Fruit fly (Drosophila melanogaster) whole organism, pupa: Measurements from ENCODE around the gene crq.

Source experiments
- CG10348 ChIP-seq: fragments of 200-800 bp; sonication (Bioruptor generic); IDR thresholded peaks from 2 replicates; pipeline ENCODE4 v1.3.6; 2022; ENCODE audit warnings: missing biosample characterization, missing genetic modification characterization
- CG12605 ChIP-seq: fragments of 200-800 bp; sonication (Bioruptor generic); IDR thresholded peaks from 2 replicates; pipeline ENCODE4 v1.3.6; 2022; ENCODE audit warnings: missing biosample characterization, missing genetic modification characterization
- CG13204 ChIP-seq: fragments of 200-800 bp; sonication (Bioruptor generic); optimal IDR thresholded peaks from 2 replicates; lab custom pipeline; 2018; ENCODE audit warnings: missing biosample characterization, mild to moderate bottlenecking, missing genetic modification characterization, moderate library complexity
- CG14655 ChIP-seq: fragments of 200-800 bp; sonication (Bioruptor generic); optimal IDR thresholded peaks from 3 replicates; lab custom pipeline; 2017; ENCODE audit warnings: mild to moderate bottlenecking, missing biosample characterization, missing genetic modification reagents, missing genetic modification characterization
- CG15710 ChIP-seq: fragments of 200-800 bp; sonication (Bioruptor generic); optimal IDR thresholded peaks from 2 replicates; lab custom pipeline; 2018; ENCODE audit warnings: missing biosample characterization, mild to moderate bottlenecking, missing genetic modification characterization, moderate library complexity
- CG17806 ChIP-seq: fragments of 200-800 bp; sonication (Bioruptor generic); optimal IDR thresholded peaks from 2 replicates; lab custom pipeline; 2018; ENCODE audit warnings: missing biosample characterization, mild to moderate bottlenecking, missing genetic modification characterization, moderate library complexity
- CG32121 ChIP-seq: fragments of 200-800 bp; sonication (Bioruptor generic); IDR thresholded peaks from 2 replicates; pipeline ENCODE4 v1.3.6; 2022; ENCODE audit warnings: missing biosample characterization, missing genetic modification characterization
- CG34367 ChIP-seq: fragments of 200-800 bp; sonication (Bioruptor generic); optimal IDR thresholded peaks from 2 replicates; lab custom pipeline; 2018; ENCODE audit warnings: missing biosample characterization, mild to moderate bottlenecking, missing genetic modification characterization
- CG4496 ChIP-seq: fragments of 200-800 bp; sonication (Bioruptor generic); IDR thresholded peaks from 3 replicates; pipeline ENCODE4 v1.3.6; 2022; ENCODE audit warnings: missing biosample characterization, missing genetic modification characterization
- CG8159 ChIP-seq: fragments of 200-800 bp; sonication (Bioruptor generic); optimal IDR thresholded peaks from 3 replicates; lab custom pipeline; 2018; ENCODE audit warnings: missing biosample characterization, mild to moderate bottlenecking, missing genetic modification characterization, moderate library complexity
- CG8301 ChIP-seq: fragments of 200-800 bp; sonication (Bioruptor generic); optimal IDR thresholded peaks from 2 replicates; lab custom pipeline; 2018; ENCODE audit warnings: missing biosample characterization, mild to moderate bottlenecking, missing genetic modification characterization
- CG9948 ChIP-seq: fragments of 200-800 bp; sonication (Bioruptor generic); optimal IDR thresholded peaks from 2 replicates; lab custom pipeline; 2018; ENCODE audit warnings: missing biosample characterization, mild to moderate bottlenecking, missing genetic modification characterization, moderate library complexity
- D1 ChIP-seq: fragments of 200-800 bp; sonication (Bioruptor generic); optimal IDR thresholded peaks from 2 replicates; lab custom pipeline; 2018; ENCODE audit warnings: missing biosample characterization, mild to moderate bottlenecking, missing genetic modification characterization, moderate library complexity
- EcR ChIP-seq: fragments of 200-800 bp; sonication (Bioruptor generic); optimal IDR thresholded peaks from 3 replicates; lab custom pipeline; 2019; ENCODE audit warnings: missing biosample characterization, missing genetic modification characterization, mild to moderate bottlenecking, moderate library complexity, missing genetic modification reagents
- Ets98B ChIP-seq: fragments of 200-800 bp; sonication (Bioruptor generic); IDR thresholded peaks from 2 replicates; pipeline ENCODE4 v1.3.6; 2022; ENCODE audit warnings: missing biosample characterization, missing genetic modification characterization
- Pif1A ChIP-seq: fragments of 200-800 bp; sonication (Bioruptor generic); optimal IDR thresholded peaks from 3 replicates; lab custom pipeline; 2016; ENCODE audit warnings: missing biosample characterization, missing genetic modification characterization
- Pif1B ChIP-seq: fragments of 200-800 bp; sonication (Bioruptor generic); optimal IDR thresholded peaks from 3 replicates; lab custom pipeline; 2016; ENCODE audit warnings: missing biosample characterization, missing genetic modification characterization
- Snoo ChIP-seq: fragments of 200-800 bp; sonication (Bioruptor generic); optimal IDR thresholded peaks from 3 replicates; lab custom pipeline; 2017; ENCODE audit warnings: missing biosample characterization, mild to moderate bottlenecking, missing genetic modification characterization, inconsistent platforms
- fd96Ca ChIP-seq: fragments of 200-800 bp; sonication (Bioruptor generic); IDR thresholded peaks from 3 replicates; pipeline ENCODE4 v1.3.6; 2022; ENCODE audit warnings: missing biosample characterization, missing genetic modification characterization
- gl ChIP-seq: fragments of 200-800 bp; sonication (Bioruptor generic); optimal IDR thresholded peaks from 2 replicates; lab custom pipeline; 2018; ENCODE audit warnings: missing biosample characterization, mild to moderate bottlenecking, missing genetic modification characterization
- rn ChIP-seq: fragments of 200-800 bp; sonication (Bioruptor generic); IDR thresholded peaks from 2 replicates; pipeline ENCODE4 v1.3.6; 2022; ENCODE audit warnings: missing biosample characterization, missing genetic modification characterization

crq gene

DNA sequence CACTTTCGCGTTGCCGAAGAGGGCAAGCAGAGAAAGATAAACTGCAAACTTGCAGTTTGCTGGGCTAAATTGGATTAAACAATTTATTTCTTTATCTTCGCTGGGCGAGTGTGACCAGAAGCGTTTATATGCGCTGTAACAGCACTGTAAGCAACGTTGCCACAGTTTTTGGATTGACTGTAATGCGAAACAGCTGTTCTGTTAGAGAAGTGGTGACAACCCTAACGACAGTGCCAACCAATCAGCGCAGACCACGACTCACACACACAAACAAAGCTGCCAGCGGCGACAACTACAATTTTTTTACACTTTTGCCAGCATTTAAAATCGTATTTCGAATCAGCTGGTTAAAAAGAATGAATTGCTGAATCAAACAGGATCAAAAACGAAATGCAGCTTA lies at the start of gene crq, which contains the start of gene shv:
Gene crq (minus strand): TSS at position 153 of the 400 bp plus-strand sequence.
Gene shv (plus strand): TSS at position 237 of the 400 bp plus-strand sequence.
- TF ChIP-seq CG15710 (tag; lab: Kevin White, UChicago) (peak; percentile 10), CG34367 (tag; lab: Kevin White, UChicago) (no peak), CG17806 (tag; lab: Kevin White, UChicago) (no peak), CG12605 (GFP tag; lab: Robert Waterston, UW) (no peak), CG10348 (GFP tag; lab: Robert Waterston, UW) (no peak)

DNA sequence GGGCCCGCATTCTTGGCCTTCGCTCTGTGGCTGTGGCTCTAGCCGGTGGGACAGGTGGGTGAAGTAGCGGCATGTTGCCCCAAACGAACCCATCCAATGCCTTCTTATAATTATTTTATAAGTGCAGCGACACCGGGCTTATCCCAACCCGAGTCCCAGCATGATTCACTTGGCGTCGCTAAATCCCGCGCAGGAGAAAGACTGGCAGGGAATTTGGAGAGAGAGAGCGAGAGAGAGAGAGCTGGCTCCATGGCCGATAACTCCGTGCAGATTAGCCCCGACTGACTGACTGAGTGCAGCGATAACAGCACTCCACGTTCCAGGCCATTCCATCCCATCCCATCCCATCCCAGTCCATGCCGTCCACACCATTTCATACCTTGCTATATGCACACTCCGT lies 48.8 kb upstream of the crq start:
- TF ChIP-seq Pif1A (GFP tag; lab: Kevin White, UChicago) (no peak), EcR (GFP tag; lab: Kevin White, UChicago) (peak; percentile 53)

- TF ChIP-seq CG15710 (tag; lab: Kevin White, UChicago) (no peak), Pif1A (GFP tag; lab: Kevin White, UChicago) (no peak), CG34367 (tag; lab: Kevin White, UChicago) (no peak), EcR (GFP tag; lab: Kevin White, UChicago) (peak; percentile 0), fd96Ca (peak; percentile 60; the same call in 1 of the 3 replicates), CG12605 (GFP tag; lab: Robert Waterston, UW) (no peak), Pif1B (GFP tag; lab: Kevin White, UChicago) (no peak), Snoo (tag; lab: Kevin White, UChicago) (no peak), CG10348 (GFP tag; lab: Robert Waterston, UW) (no peak), CG8301 (tag; lab: Kevin White, UChicago) (no peak), rn (GFP tag; lab: Robert Waterston, UW) (no peak), CG17806 (tag; lab: Kevin White, UChicago) (no peak), Ets98B (GFP tag; lab: Robert Waterston, UW) (no peak), CG14655 (GFP tag; lab: Kevin White, UChicago) (no peak), CG9948 (no peak), CG13204 (peak; percentile 35), gl (no peak), D1 (tag; lab: Kevin White, UChicago) (no peak), CG8159 (tag; lab: Kevin White, UChicago) (no peak), CG4496 (peak; percentile 22; the same call in 1 of the 3 replicates), CG32121 (GFP tag; lab: Robert Waterston, UW) (no peak)
Observed at dm6 chr2L:499939-500338, 47.1 kb upstream of the crq start.

DNA sequence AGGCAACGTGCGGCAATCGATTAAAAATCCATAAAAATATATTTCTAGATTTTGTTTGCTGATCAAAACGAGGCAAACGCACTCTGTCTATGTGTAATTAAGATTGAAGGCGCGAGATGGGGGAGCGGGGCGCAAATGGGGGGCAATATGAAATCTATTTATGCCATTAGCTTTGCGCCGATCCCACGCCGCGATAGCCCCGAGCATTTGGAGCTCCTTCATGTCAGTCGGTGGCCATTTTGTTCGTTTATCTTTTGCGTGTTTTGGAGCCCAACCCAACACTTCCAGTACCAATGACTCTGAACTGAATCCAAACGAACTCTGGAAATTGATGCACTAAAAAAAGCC lies 45.6 kb upstream of the crq start:
- TF ChIP-seq CG4496 (no peak), CG14655 (GFP tag; lab: Kevin White, UChicago) (no peak), rn (GFP tag; lab: Robert Waterston, UW) (no peak), CG34367 (tag; lab: Kevin White, UChicago) (no peak), CG12605 (GFP tag; lab: Robert Waterston, UW) (no peak), fd96Ca (no peak), Snoo (tag; lab: Kevin White, UChicago) (no peak), CG32121 (GFP tag; lab: Robert Waterston, UW) (no peak), CG8301 (tag; lab: Kevin White, UChicago) (no peak)

dm6 chr2L:497657-498473 lies 45.0 kb upstream of the crq start:
- TF ChIP-seq CG4496 (no peak), CG8159 (tag; lab: Kevin White, UChicago) (no peak), EcR (GFP tag; lab: Kevin White, UChicago) (no peak), CG9948 (no peak), CG14655 (GFP tag; lab: Kevin White, UChicago) (no peak), CG34367 (tag; lab: Kevin White, UChicago) (no peak), CG8301 (tag; lab: Kevin White, UChicago) (no peak), gl (no peak), CG32121 (GFP tag; lab: Robert Waterston, UW) (no peak), Pif1B (GFP tag; lab: Kevin White, UChicago) (no peak), CG10348 (GFP tag; lab: Robert Waterston, UW) (no peak)

DNA sequence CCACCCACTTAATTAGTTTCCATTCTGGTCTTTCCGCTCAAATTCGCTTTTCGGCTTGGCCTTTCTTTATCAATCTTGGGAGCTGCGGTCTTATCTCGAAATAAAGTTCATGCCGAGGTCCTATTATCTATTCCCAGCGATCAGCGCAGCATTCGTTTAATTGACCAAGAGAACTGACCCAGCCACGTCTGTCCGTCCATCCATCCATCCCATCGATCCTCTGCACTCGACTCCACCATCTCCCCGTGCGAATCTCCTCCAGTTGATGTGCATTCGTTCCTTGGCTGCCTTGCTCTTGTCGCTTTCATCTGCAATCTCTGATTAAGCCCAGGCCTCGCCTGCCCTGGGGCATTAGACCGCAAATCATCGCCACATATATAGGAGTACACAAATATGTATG lies 44.0 kb upstream of the crq start:
- TF ChIP-seq CG17806 (tag; lab: Kevin White, UChicago), result no peak
- TF ChIP-seq EcR (GFP tag; lab: Kevin White, UChicago), result peak; percentile 4
- no peak for TF ChIP-seq gl
- no peak for TF ChIP-seq Pif1B (GFP tag; lab: Kevin White, UChicago)
- TF ChIP-seq CG15710 (tag; lab: Kevin White, UChicago), result no peak
- no peak for TF ChIP-seq CG4496
- TF ChIP-seq CG32121 (GFP tag; lab: Robert Waterston, UW), result no peak
- TF ChIP-seq Pif1A (GFP tag; lab: Kevin White, UChicago), result no peak
